Fruit fly (Drosophila melanogaster) whole organism: ENCODE results near the gene CG13295.

Experiments
- psq ChIP-seq: fragments of >200 bp; optimal IDR thresholded peaks from 2 replicates; lab custom pipeline; 2017
- usp ChIP-seq: fragments of >200 bp; optimal IDR thresholded peaks from 2 replicates; lab custom pipeline; 2017; ENCODE audit warnings: missing biosample characterization, missing genetic modification characterization, mixed read lengths

DNA sequence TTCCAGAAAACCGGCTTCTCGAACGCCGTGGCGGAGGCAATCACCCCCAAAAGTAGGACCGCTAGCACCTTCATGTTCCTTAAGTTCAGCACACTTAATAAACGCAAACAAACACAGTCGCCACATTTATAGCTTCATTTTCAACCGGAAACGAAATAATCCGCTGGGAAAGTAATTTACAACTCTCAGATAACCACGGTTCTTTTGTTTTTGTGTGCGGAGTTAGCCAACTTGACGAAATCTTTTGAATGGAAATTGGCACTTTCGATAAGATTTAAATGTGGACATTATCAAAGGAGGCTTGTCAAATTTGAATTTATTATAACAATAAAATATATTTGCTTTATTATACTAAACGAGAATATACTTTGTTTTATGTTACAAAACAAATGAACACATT is 20.7 kb downstream of the CG13295 start, which contains the start of gene Jon65Ai:
- TF ChIP-seq psq (lab: Kevin White, UChicago) (no peak), usp (no peak)
